Fruit fly (Drosophila melanogaster): ENCODE results near the gene elg1.
A peak's percentile ranks its signal among the peaks of the same experiment; 100 is the strongest.

The elg1 gene

DNA sequence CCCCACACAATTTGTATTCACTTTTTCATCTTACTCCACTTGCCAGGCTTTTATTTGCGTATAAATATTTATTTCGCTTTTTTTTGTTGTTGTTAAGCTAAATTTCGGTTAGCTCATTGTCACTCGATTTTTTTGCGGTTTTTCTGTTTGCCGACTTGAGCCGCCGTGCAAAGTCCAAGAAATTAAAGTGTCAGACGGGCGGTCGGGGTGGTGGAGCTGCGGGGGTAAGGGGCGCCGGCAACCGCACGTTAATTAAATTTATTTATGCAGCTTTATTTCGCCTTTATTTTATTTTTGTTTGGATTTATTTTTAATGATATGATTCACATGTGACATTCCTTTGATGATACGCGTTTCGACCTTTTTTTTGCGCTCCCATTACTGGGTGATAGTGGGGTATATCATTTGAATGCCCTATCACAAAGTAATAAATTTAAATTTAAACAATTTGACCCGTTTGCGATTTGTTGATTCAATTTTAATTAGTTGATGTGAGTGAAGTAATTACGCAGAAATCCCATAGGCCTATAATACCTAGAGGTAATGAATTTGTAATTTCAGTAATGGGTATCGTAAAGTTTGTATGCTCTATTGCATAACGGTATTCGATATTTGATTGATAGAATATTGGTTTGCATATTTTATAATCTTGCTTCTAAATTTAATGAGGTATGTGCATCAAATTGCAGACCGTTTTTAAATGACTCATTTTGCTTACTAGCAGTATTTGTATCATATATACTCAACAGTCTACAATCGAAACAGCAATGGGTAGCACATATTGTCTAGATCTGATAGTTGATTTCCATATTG, 33.7 kb downstream of the elg1 start (continued):
- TF ChIP-seq CG31441 (GFP tag; IDR thresholded peaks at IDR 0.05) (0 out of 2 replicates have a peak, but pooled peaks have one; percentile 17), Neu2 (GFP tag; optimal IDR thresholded peaks at IDR 0.05; ENCODE audit: borderline replicate concordance) (no peak), CG3726 (GFP tag; IDR thresholded peaks at IDR 0.05) (no peak), CG9437 (GFP tag; optimal IDR thresholded peaks at IDR 0.05) (peak; percentile 22), CG6683 (GFP tag; optimal IDR thresholded peaks at IDR 0.05) (no peak), ewg (GFP tag; optimal IDR thresholded peaks at IDR 0.05) (peak; percentile 16), CG17359 (tag; optimal IDR thresholded peaks at IDR 0.05) (peak; percentile 31), az2 (GFP tag; optimal IDR thresholded peaks at IDR 0.05) (peak; percentile 33), CG7786 (GFP tag; optimal IDR thresholded peaks at IDR 0.05) (peak; percentile 71), stwl (tag; optimal IDR thresholded peaks at IDR 0.05) (no peak), lilli (GFP tag; optimal IDR thresholded peaks at IDR 0.05) (peak; percentile 78), Dek (tag; optimal IDR thresholded peaks at IDR 0.05) (peak; percentile 9), CG10274 (GFP tag; optimal IDR thresholded peaks at IDR 0.05) (peak; percentile 47), esg (GFP tag; conservative IDR thresholded peaks at IDR 0.05) (peak; percentile 57), crol (GFP tag; IDR thresholded peaks at IDR 0.05) (peak; percentile 59), kay (GFP tag; optimal IDR thresholded peaks at IDR 0.05) (peak; percentile 43), Ets65A (GFP tag) (peak; percentile 89), sd (tag; optimal IDR thresholded peaks at IDR 0.05) (peak; percentile 40), CG11695 (GFP tag; IDR thresholded peaks at IDR 0.05) (peak; percentile 50; the same call in 1 of the 3 replicates), emc (GFP tag; optimal IDR thresholded peaks at IDR 0.05) (peak; percentile 11), pnt (GFP tag; optimal IDR thresholded peaks at IDR 0.05) (peak; percentile 16), CG1233 (GFP tag; optimal IDR thresholded peaks at IDR 0.05) (peak; percentile 29), dysf (GFP tag; IDR thresholded peaks at IDR 0.05) (peak; percentile 68), CG11085 (GFP tag; IDR thresholded peaks at IDR 0.05) (no peak), Trl (optimal IDR thresholded peaks at IDR 0.05) (no peak), Trl (GFP tag; optimal IDR thresholded peaks at IDR 0.05) (peak; percentile 37), ato (GFP tag; IDR thresholded peaks at IDR 0.05; ENCODE audit: partially characterized antibody) (no peak), TFAM (GFP tag; optimal IDR thresholded peaks at IDR 0.05) (no peak), hth (optimal IDR thresholded peaks at IDR 0.05) (no peak), prd (optimal IDR thresholded peaks at IDR 0.05) (no peak), prd (GFP tag; IDR thresholded peaks at IDR 0.05) (peak; percentile 60; the same call in 2 of the 3 replicates), Hr3 (GFP tag; optimal IDR thresholded peaks at IDR 0.05) (peak; percentile 29), Fer3 (tag; optimal IDR thresholded peaks at IDR 0.05) (peak; percentile 34), CG4282 (GFP tag; optimal IDR thresholded peaks at IDR 0.05) (no peak), NfI (GFP tag; optimal IDR thresholded peaks at IDR 0.05) (peak; percentile 38), bigmax (GFP tag; optimal IDR thresholded peaks at IDR 0.05) (no peak), CG3995 (GFP tag; optimal IDR thresholded peaks at IDR 0.05) (peak; percentile 36), CG7839 (tag; optimal IDR thresholded peaks at IDR 0.05) (peak; percentile 53), stc (GFP tag; IDR thresholded peaks at IDR 0.05) (no peak), pb (GFP tag; optimal IDR thresholded peaks at IDR 0.05) (no peak), Nf-YB (GFP tag; optimal IDR thresholded peaks at IDR 0.05) (peak; percentile 5), hbn (GFP tag; IDR thresholded peaks at IDR 0.05; ENCODE audit: partially characterized antibody) (no peak), CG17385 (GFP tag; optimal IDR thresholded peaks at IDR 0.05) (peak; percentile 31), org-1 (GFP tag; optimal IDR thresholded peaks at IDR 0.05) (peak; percentile 42), CG7357 (GFP tag; IDR thresholded peaks at IDR 0.05) (no peak), PHDP (tag; optimal IDR thresholded peaks at IDR 0.05) (peak; percentile 34), Nf-YA (GFP tag; IDR thresholded peaks at IDR 0.05) (no peak), CG12659 (GFP tag; optimal IDR thresholded peaks at IDR 0.05) (peak; percentile 28), fru (optimal IDR thresholded peaks at IDR 0.05) (no peak), Six4 (GFP tag; optimal IDR thresholded peaks at IDR 0.05) (no peak), Dip3 (GFP tag; optimal IDR thresholded peaks at IDR 0.05) (peak; percentile 66)
